Worm (Caenorhabditis elegans) whole organism, L2 larva: ENCODE measurements around the gene C07A9.13.
A peak's percentile ranks its signal among the peaks of the same experiment; 100 is the strongest.

Source experiments
- C34F6.9 ChIP-seq: fragments of 150-350 bp; optimal IDR thresholded peaks from 2 replicates; lab custom pipeline; 2014; ENCODE audit warnings: missing biosample characterization, missing genetic modification characterization
- F13H6.1 ChIP-seq: sonication (generic microtip); optimal IDR thresholded peaks from 2 replicates; lab custom pipeline; 2016; ENCODE audit warnings: missing genetic modification characterization, missing compliant biosample characterization
- R02D3.7 ChIP-seq: fragments of 150-350 bp; optimal IDR thresholded peaks from 2 replicates; lab custom pipeline; 2014; ENCODE audit warnings: missing biosample characterization, missing genetic modification characterization
- Y55F3AM.14 ChIP-seq: fragments of 200-800 bp; sonication (Bioruptor generic); optimal IDR thresholded peaks from 2 replicates; lab custom pipeline; 2018; ENCODE audit warnings: mild to moderate bottlenecking, missing genetic modification characterization, missing compliant biosample characterization
- ZK546.5 ChIP-seq: sonication (generic microtip); optimal IDR thresholded peaks from 2 replicates; lab custom pipeline; 2017; ENCODE audit warnings: missing biosample characterization, missing genetic modification characterization
- aly-2 ChIP-seq: fragments of 150-350 bp; optimal IDR thresholded peaks from 2 replicates; lab custom pipeline; 2014; ENCODE audit warnings: missing biosample characterization, missing genetic modification characterization
- ama-1 ChIP-seq: fragments of 150-350 bp; optimal IDR thresholded peaks from 2 replicates; lab custom pipeline; 2018; ENCODE audit warnings: inconsistent platforms
- blmp-1 ChIP-seq: sonication (generic microtip); optimal IDR thresholded peaks from 2 replicates; lab custom pipeline; 2017; ENCODE audit warnings: missing genetic modification characterization, mild to moderate bottlenecking, missing compliant biosample characterization, antibody characterized with exemption, moderate library complexity; ENCODE audit not compliant: insufficient read depth
- ceh-16 ChIP-seq: fragments of 150-350 bp; optimal IDR thresholded peaks from 2 replicates; lab custom pipeline; 2014; ENCODE audit warnings: missing biosample characterization, missing genetic modification characterization
- ceh-82 ChIP-seq: fragments of 150-350 bp; optimal IDR thresholded peaks from 2 replicates; lab custom pipeline; 2014; ENCODE audit warnings: missing biosample characterization, missing genetic modification characterization
- crh-2 ChIP-seq: sonication (generic microtip); optimal IDR thresholded peaks from 2 replicates; lab custom pipeline; 2017; ENCODE audit warnings: missing biosample characterization, missing genetic modification characterization
- dmd-4 ChIP-seq: sonication (generic microtip); optimal IDR thresholded peaks from 2 replicates; lab custom pipeline; 2017; ENCODE audit warnings: missing biosample characterization, missing genetic modification characterization
- egl-27 ChIP-seq: sonication (generic microtip); optimal IDR thresholded peaks from 3 replicates; lab custom pipeline; 2017; ENCODE audit warnings: missing biosample characterization, missing genetic modification reagents, missing genetic modification characterization
- elt-1 ChIP-seq: fragments of 150-350 bp; optimal IDR thresholded peaks from 2 replicates; lab custom pipeline; 2014; ENCODE audit warnings: missing biosample characterization, missing genetic modification characterization
- elt-3 ChIP-seq: sonication (generic microtip); optimal IDR thresholded peaks from 2 replicates; lab custom pipeline; 2017; ENCODE audit warnings: missing biosample characterization, missing genetic modification characterization
- fos-1 ChIP-seq: fragments of 150-350 bp; optimal IDR thresholded peaks from 2 replicates; lab custom pipeline; 2014; ENCODE audit warnings: missing biosample characterization, missing genetic modification characterization
- gmeb-1 ChIP-seq: fragments of 150-350 bp; optimal IDR thresholded peaks from 2 replicates; lab custom pipeline; 2014; ENCODE audit warnings: missing biosample characterization, missing genetic modification characterization
- lin-11 ChIP-seq: fragments of 150-350 bp; sonication (generic microtip); optimal IDR thresholded peaks from 2 replicates; lab custom pipeline; 2014; ENCODE audit warnings: missing biosample characterization, missing genetic modification characterization, inconsistent platforms, mixed read lengths
- lin-13 ChIP-seq: fragments of 150-350 bp; optimal IDR thresholded peaks from 2 replicates; lab custom pipeline; 2014; ENCODE audit warnings: missing biosample characterization, missing genetic modification reagents, missing genetic modification characterization
- lin-39 ChIP-seq: fragments of 150-350 bp; optimal IDR thresholded peaks from 2 replicates; lab custom pipeline; 2014; ENCODE audit warnings: missing biosample characterization, missing genetic modification reagents, missing genetic modification characterization
- lsy-2 ChIP-seq, 2 experiments: fragments of 150-350 bp in 1 of 2; sonication (generic microtip) in 1 of 2; optimal IDR thresholded peaks; 2 replicates each; lab custom pipeline; 2014 to 2017; ENCODE audit warnings: missing biosample characterization in 2 of 2, missing genetic modification characterization in 2 of 2
- mab-5 ChIP-seq: fragments of 150-350 bp; optimal IDR thresholded peaks from 2 replicates; lab custom pipeline; 2014; ENCODE audit warnings: missing biosample characterization, missing genetic modification characterization
- mbf-1 ChIP-seq: sonication (generic microtip); optimal IDR thresholded peaks from 2 replicates; lab custom pipeline; 2017; ENCODE audit warnings: missing biosample characterization, missing genetic modification characterization
- mdl-1 ChIP-seq, 2 experiments: fragments of 150-350 bp in 1 of 2; sonication (generic microtip) in 1 of 2; optimal IDR thresholded peaks; 2 replicates each; lab custom pipeline; 2017; ENCODE audit warnings: missing biosample characterization in 2 of 2, missing genetic modification characterization in 2 of 2
- nhr-10 ChIP-seq: sonication (generic microtip); optimal IDR thresholded peaks from 2 replicates; lab custom pipeline; 2017; ENCODE audit warnings: missing biosample characterization, missing genetic modification characterization
- nhr-11 ChIP-seq: fragments of 150-350 bp; optimal IDR thresholded peaks from 2 replicates; lab custom pipeline; 2014; ENCODE audit warnings: missing biosample characterization, missing genetic modification characterization
- nhr-12 ChIP-seq: fragments of 150-350 bp; optimal IDR thresholded peaks from 2 replicates; lab custom pipeline; 2014; ENCODE audit warnings: missing biosample characterization, missing genetic modification characterization
- nhr-129 ChIP-seq: fragments of 150-350 bp; optimal IDR thresholded peaks from 2 replicates; lab custom pipeline; 2014; ENCODE audit warnings: missing biosample characterization, missing genetic modification characterization
- nhr-21 ChIP-seq: fragments of 150-350 bp; optimal IDR thresholded peaks from 2 replicates; lab custom pipeline; 2014; ENCODE audit warnings: missing biosample characterization, missing genetic modification characterization
- nhr-23 ChIP-seq: fragments of 150-350 bp; optimal IDR thresholded peaks from 2 replicates; lab custom pipeline; 2014; ENCODE audit warnings: missing biosample characterization, missing genetic modification reagents, missing genetic modification characterization
- nhr-237 ChIP-seq: fragments of 150-350 bp; optimal IDR thresholded peaks from 2 replicates; lab custom pipeline; 2014; ENCODE audit warnings: missing biosample characterization, missing genetic modification characterization
- nhr-25 ChIP-seq: fragments of 150-350 bp; sonication (generic microtip); optimal IDR thresholded peaks from 3 replicates; lab custom pipeline; 2014; ENCODE audit warnings: missing biosample characterization, missing genetic modification characterization
- nhr-6 ChIP-seq: fragments of 150-350 bp; optimal IDR thresholded peaks from 2 replicates; lab custom pipeline; 2014; ENCODE audit warnings: missing biosample characterization, missing genetic modification characterization
- nhr-77 ChIP-seq: fragments of 150-350 bp; optimal IDR thresholded peaks from 2 replicates; lab custom pipeline; 2014; ENCODE audit warnings: missing biosample characterization, missing genetic modification characterization
- peb-1 ChIP-seq: fragments of 150-350 bp; optimal IDR thresholded peaks from 2 replicates; lab custom pipeline; 2014; ENCODE audit warnings: missing biosample characterization, missing genetic modification characterization
- sem-4 ChIP-seq: fragments of 150-350 bp; optimal IDR thresholded peaks from 2 replicates; lab custom pipeline; 2014; ENCODE audit warnings: missing biosample characterization, missing genetic modification reagents, missing genetic modification characterization
- skn-1 ChIP-seq: sonication (generic microtip); optimal IDR thresholded peaks from 2 replicates; lab custom pipeline; 2017; ENCODE audit warnings: missing biosample characterization, missing genetic modification characterization
- sma-3 ChIP-seq: sonication (generic microtip); optimal IDR thresholded peaks from 2 replicates; lab custom pipeline; 2016; ENCODE audit warnings: missing genetic modification reagents, missing genetic modification characterization, missing compliant biosample characterization
- sma-9 ChIP-seq, 2 experiments: fragments of 150-350 bp in 1 of 2; sonication (generic microtip) in 1 of 2; optimal IDR thresholded peaks; 2 replicates each; lab custom pipeline; 2014 to 2016; ENCODE audit warnings: missing genetic modification characterization in 2 of 2, mild to moderate bottlenecking in 1 of 2, missing biosample characterization in 1 of 2, missing compliant biosample characterization in 1 of 2, missing genetic modification reagents in 1 of 2, moderate library complexity in 1 of 2
- snpc-4 ChIP-seq: fragments of 150-350 bp; optimal IDR thresholded peaks from 2 replicates; lab custom pipeline; 2014; ENCODE audit warnings: missing biosample characterization, missing genetic modification characterization
- unc-39 ChIP-seq: fragments of 150-350 bp; optimal IDR thresholded peaks from 2 replicates; lab custom pipeline; 2014; ENCODE audit warnings: missing biosample characterization, missing genetic modification characterization
- unc-55 ChIP-seq: fragments of 150-350 bp; sonication (generic microtip); optimal IDR thresholded peaks from 3 replicates; lab custom pipeline; 2014; ENCODE audit warnings: missing biosample characterization, missing genetic modification reagents, missing genetic modification characterization
- unc-62 ChIP-seq: fragments of 150-350 bp; optimal IDR thresholded peaks from 2 replicates; lab custom pipeline; 2014; ENCODE audit warnings: missing biosample characterization, missing genetic modification reagents, missing genetic modification characterization
- zag-1 ChIP-seq: fragments of 150-350 bp; optimal IDR thresholded peaks from 2 replicates; lab custom pipeline; 2014; ENCODE audit warnings: missing biosample characterization, missing genetic modification characterization
- ztf-1 ChIP-seq: fragments of 200-800 bp; sonication (Bioruptor generic); conservative IDR thresholded peaks from 2 replicates; pipeline ENCODE4 v1.3.6; 2022; ENCODE audit warnings: missing genetic modification characterization, missing compliant biosample characterization
- ztf-11 ChIP-seq: sonication (generic microtip); optimal IDR thresholded peaks from 2 replicates; lab custom pipeline; 2017; ENCODE audit warnings: missing biosample characterization, missing genetic modification characterization
- ztf-4 ChIP-seq: fragments of 150-350 bp; optimal IDR thresholded peaks from 2 replicates; lab custom pipeline; 2014; ENCODE audit warnings: missing biosample characterization, missing genetic modification characterization

C07A9.13 gene

DNA sequence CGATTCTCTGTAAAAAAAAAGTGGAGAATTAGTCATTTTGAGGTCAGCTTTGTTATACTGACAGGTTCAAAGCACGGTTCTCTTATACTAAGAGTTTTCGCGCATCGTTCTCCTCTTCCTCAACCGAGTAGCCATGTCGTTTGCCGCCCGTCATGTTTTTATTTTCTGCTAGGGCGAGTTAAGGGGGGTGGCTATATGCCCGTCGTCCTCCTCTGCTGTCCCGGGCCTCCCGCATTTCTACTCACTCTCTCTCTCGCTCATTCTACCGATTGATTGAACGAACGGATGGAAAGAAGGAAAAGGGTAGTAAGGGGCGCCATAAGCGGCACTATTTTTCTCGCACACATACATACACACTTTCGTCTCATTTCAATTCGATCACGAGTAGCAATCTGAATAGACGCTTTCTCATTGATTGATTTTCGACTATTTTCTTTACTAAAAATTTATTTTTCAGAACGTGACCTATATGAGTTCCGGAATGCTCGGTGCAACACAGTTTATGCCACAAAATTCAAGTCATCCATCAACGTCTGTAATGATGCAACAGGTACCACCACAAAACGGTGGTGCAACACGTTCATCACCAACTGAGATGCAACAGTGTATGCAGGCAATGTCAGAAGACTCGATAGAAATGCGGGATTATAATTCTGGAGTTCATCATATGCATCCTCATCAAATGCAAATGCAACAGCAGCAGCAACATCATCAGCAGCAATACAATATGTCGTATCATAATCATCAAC lies 24.2 kb upstream of the C07A9.13 start:
- TF ChIP-seq ztf-11 (tag; lab: Kevin White, UChicago) (no peak), C34F6.9 (tag; lab: Kevin White, UChicago) (peak; percentile 4)

DNA sequence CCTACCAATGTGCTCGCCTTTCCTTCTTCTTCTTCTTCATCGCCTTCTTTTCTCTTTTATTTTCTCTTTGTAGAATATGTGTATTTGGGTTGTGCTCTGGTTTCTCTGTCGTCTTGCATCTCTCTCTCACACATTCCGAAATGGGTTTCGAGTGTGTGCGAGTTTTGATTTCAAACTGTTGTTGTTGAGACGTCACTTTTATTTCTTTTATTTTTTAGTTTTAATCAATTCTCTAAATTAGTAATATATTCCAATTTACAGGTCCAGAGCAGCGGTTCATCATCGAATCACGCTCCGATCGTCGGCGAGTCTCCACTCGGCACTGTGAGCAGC lies 23.5 kb upstream of the C07A9.13 start:
- TF ChIP-seq sem-4: no peak
- peak; percentile 9 for TF ChIP-seq sma-9 (GFP tag; optimal IDR thresholded peaks at IDR 0.05; lab: Kevin White, UChicago)
- TF ChIP-seq sma-9 (tag; optimal IDR thresholded peaks at IDR 0.05; lab: Kevin White, UChicago): no peak
- peak; percentile 28 for TF ChIP-seq unc-55
- no peak for TF ChIP-seq nhr-129
- no peak for TF ChIP-seq crh-2 (tag; lab: Kevin White, UChicago)

DNA sequence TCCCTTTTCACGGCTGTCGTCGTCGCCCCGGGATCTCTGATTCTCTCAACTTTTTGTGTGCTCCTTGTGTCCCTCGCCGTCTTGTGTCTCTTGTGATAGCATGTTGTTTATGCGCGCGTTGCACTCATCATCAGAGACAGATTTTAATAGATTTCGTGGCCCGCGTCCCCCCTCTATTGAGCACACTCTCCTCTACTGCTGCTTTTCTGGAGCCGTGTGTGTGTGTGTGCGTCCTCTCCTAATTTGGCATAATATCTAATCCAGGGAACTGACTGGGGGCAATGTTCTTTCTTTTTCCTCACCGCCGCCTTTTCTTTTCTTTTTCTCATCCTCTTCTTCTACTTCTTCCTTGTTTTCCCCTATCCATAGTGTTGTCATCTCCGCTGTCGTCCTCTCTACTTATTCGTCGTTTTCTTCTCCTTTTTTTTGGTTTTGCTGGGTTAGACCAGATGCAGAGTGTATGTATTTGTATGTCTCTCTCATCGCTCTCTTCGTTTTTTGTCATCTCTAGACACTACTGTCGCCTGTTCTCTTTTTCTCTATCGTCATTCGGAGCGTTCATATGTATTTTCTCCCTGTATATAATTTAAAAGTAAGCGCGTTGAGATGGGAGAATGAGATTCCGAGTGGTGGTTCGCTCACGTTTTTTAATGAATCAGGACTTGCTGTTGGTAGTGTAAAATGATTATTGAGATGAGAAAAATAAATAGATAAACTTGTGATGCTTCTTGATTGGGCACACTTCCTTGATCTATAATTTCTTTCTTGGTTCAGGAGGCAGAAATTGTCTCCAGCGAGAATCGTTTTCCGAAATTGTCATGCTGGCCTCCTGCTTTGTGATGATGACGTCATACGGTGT lies 22.9 kb upstream of the C07A9.13 start:
- TF ChIP-seq ZK546.5 (no peak), nhr-21 (tag; lab: Kevin White, UChicago) (no peak), nhr-25 (tag; lab: Kevin White, UChicago) (peak; percentile 30), sma-9 (GFP tag; optimal IDR thresholded peaks at IDR 0.05; lab: Kevin White, UChicago) (peak; percentile 58), sma-9 (tag; optimal IDR thresholded peaks at IDR 0.05; lab: Kevin White, UChicago) (no peak), lin-13 (GFP tag; lab: Kevin White, UChicago) (no peak), nhr-23 (tag; lab: Kevin White, UChicago) (no peak), ceh-82 (no peak), peb-1 (no peak), nhr-77 (tag; lab: Kevin White, UChicago) (no peak), nhr-11 (tag; lab: Kevin White, UChicago) (no peak), mab-5 (tag; lab: Kevin White, UChicago) (peak; percentile 66), F13H6.1 (tag; lab: Kevin White, UChicago) (peak; percentile 74), lsy-2 (tag; optimal IDR thresholded peaks at IDR 0.05; lab: Kevin White, UChicago) (peak in 1 of 2 experiments; percentile 43), fos-1 (tag; lab: Kevin White, UChicago) (peak; percentile 10), snpc-4 (tag; lab: Kevin White, UChicago) (no peak), blmp-1 (tag; lab: Kevin White, UChicago) (no peak), nhr-237 (tag; lab: Kevin White, UChicago) (no peak), elt-1 (tag; lab: Kevin White, UChicago) (no peak), unc-39 (tag; lab: Kevin White, UChicago) (no peak), zag-1 (peak; percentile 74), lin-39 (tag; lab: Kevin White, UChicago) (no peak), nhr-129 (peak; percentile 43), mbf-1 (tag; lab: Kevin White, UChicago) (no peak), dmd-4 (tag; lab: Kevin White, UChicago) (no peak), R02D3.7 (tag; lab: Kevin White, UChicago) (no peak), unc-62 (GFP tag; lab: Kevin White, UChicago) (no peak), nhr-10 (tag; lab: Kevin White, UChicago) (no peak), sma-3 (GFP tag; lab: Kevin White, UChicago) (no peak), nhr-6 (tag; lab: Kevin White, UChicago) (peak; percentile 26), gmeb-1 (tag; lab: Kevin White, UChicago) (no peak), ztf-4 (no peak), C34F6.9 (tag; lab: Kevin White, UChicago) (peak; percentile 54), ztf-11 (tag; lab: Kevin White, UChicago) (no peak), elt-3 (no peak), aly-2 (tag; lab: Kevin White, UChicago) (no peak), nhr-12 (tag; lab: Kevin White, UChicago) (no peak), ztf-1 (GFP tag; lab: Robert Waterston, UW) (no peak), sem-4 (no peak), ama-1 (lab: Kevin White, UChicago) (peak; percentile 0), ceh-16 (tag; lab: Kevin White, UChicago) (no peak), mdl-1 (tag; optimal IDR thresholded peaks at IDR 0.05; lab: Kevin White, UChicago) (peak in 1 of 2 experiments; percentile 27), egl-27 (tag; lab: Kevin White, UChicago) (peak; percentile 11), Y55F3AM.14 (GFP tag; lab: Kevin White, UChicago) (peak; percentile 63), unc-55 (peak; percentile 53), lin-11 (tag; lab: Kevin White, UChicago) (no peak), skn-1 (tag; lab: Kevin White, UChicago) (no peak)
